Fruit fly (Drosophila melanogaster) whole organism, embryonic: ENCODE results near the gene spel1.
A peak's percentile ranks its signal among the peaks of the same experiment; 100 is the strongest.

Experiments used
- Abd-B ChIP-seq: fragments of 200-800 bp; sonication (Bioruptor generic); optimal IDR thresholded peaks from 2 replicates; lab custom pipeline; 2018; ENCODE audit warnings: missing biosample characterization, mild to moderate bottlenecking, missing genetic modification characterization, moderate library complexity
- Adf1 ChIP-seq: fragments of 200-800 bp; sonication (Bioruptor generic); IDR thresholded peaks from 2 replicates; pipeline ENCODE4 v1.3.6; 2022; ENCODE audit warnings: missing biosample characterization, missing genetic modification characterization
- Antp ChIP-seq: fragments of 200-800 bp; sonication (Bioruptor generic); optimal IDR thresholded peaks from 3 replicates; lab custom pipeline; 2016; ENCODE audit warnings: missing biosample characterization, missing genetic modification characterization
- CG12219 ChIP-seq: fragments of 200-800 bp; sonication (Bioruptor generic); optimal IDR thresholded peaks from 3 replicates; lab custom pipeline; 2018; ENCODE audit warnings: missing biosample characterization, mild to moderate bottlenecking, missing genetic modification characterization
- CG12391 ChIP-seq: fragments of 200-800 bp; sonication (Bioruptor generic); optimal IDR thresholded peaks from 3 replicates; lab custom pipeline; 2018; ENCODE audit warnings: missing biosample characterization, mild to moderate bottlenecking, missing genetic modification characterization, moderate library complexity
- CG12769 ChIP-seq: fragments of 200-800 bp; sonication (Bioruptor generic); optimal IDR thresholded peaks from 2 replicates; lab custom pipeline; 2019; ENCODE audit warnings: missing biosample characterization, mild to moderate bottlenecking, missing genetic modification characterization, moderate library complexity
- CG12942 ChIP-seq: fragments of 200-800 bp; sonication (Bioruptor generic); optimal IDR thresholded peaks from 3 replicates; lab custom pipeline; 2016; ENCODE audit warnings: missing biosample characterization, missing genetic modification characterization
- CG14667 ChIP-seq: fragments of 200-800 bp; sonication (Bioruptor generic); IDR thresholded peaks from 2 replicates; pipeline ENCODE4 v1.3.6; 2022; ENCODE audit warnings: missing biosample characterization, missing genetic modification characterization
- CG1529 ChIP-seq: fragments of 200-800 bp; sonication (Bioruptor generic); optimal IDR thresholded peaks from 3 replicates; lab custom pipeline; 2018; ENCODE audit warnings: missing biosample characterization, missing genetic modification characterization
- CG1602 ChIP-seq: fragments of 200-800 bp; sonication (Bioruptor generic); optimal IDR thresholded peaks from 3 replicates; lab custom pipeline; 2016; ENCODE audit warnings: missing biosample characterization, missing genetic modification characterization
- CG1603 ChIP-seq: fragments of 200-800 bp; sonication (Bioruptor generic); optimal IDR thresholded peaks from 2 replicates; lab custom pipeline; 2019; ENCODE audit warnings: missing biosample characterization, mild to moderate bottlenecking, missing genetic modification characterization, moderate library complexity
- CG2116 ChIP-seq: fragments of 200-800 bp; sonication (Bioruptor generic); optimal IDR thresholded peaks from 3 replicates; lab custom pipeline; 2018; ENCODE audit warnings: missing biosample characterization, mild to moderate bottlenecking, missing genetic modification characterization
- CG2678 ChIP-seq: fragments of 200-800 bp; sonication (Bioruptor generic); optimal IDR thresholded peaks from 3 replicates; lab custom pipeline; 2019; ENCODE audit warnings: missing biosample characterization, mild to moderate bottlenecking, missing genetic modification characterization, moderate library complexity
- CG30020 ChIP-seq: fragments of 200-800 bp; optimal IDR thresholded peaks from 2 replicates; lab custom pipeline; 2019; ENCODE audit warnings: missing biosample characterization, mild to moderate bottlenecking, missing genetic modification characterization, moderate library complexity
- CG32772 ChIP-seq: fragments of 200-800 bp; sonication (Bioruptor generic); IDR thresholded peaks from 2 replicates; pipeline ENCODE4 v1.3.6; 2022; ENCODE audit warnings: missing biosample characterization, missing genetic modification characterization
- CG33557 ChIP-seq: fragments of 200-800 bp; sonication (Bioruptor generic); optimal IDR thresholded peaks from 2 replicates; lab custom pipeline; 2019; ENCODE audit warnings: missing biosample characterization, mild to moderate bottlenecking, missing genetic modification characterization, moderate library complexity
- CG6272 ChIP-seq: fragments of 200-800 bp; sonication (Bioruptor generic); IDR thresholded peaks from 2 replicates; pipeline ENCODE4 v1.3.6; 2022; ENCODE audit warnings: missing biosample characterization, missing genetic modification characterization
- CG7271 ChIP-seq: fragments of 200-800 bp; sonication (Bioruptor generic); optimal IDR thresholded peaks from 2 replicates; lab custom pipeline; 2018; ENCODE audit warnings: missing biosample characterization, mild to moderate bottlenecking, missing genetic modification characterization, moderate library complexity
- CG7357 ChIP-seq: fragments of 200-800 bp; sonication (Bioruptor generic); IDR thresholded peaks from 3 replicates; pipeline ENCODE4 v1.3.6; 2022; ENCODE audit warnings: missing biosample characterization, missing genetic modification characterization
- CG7786 ChIP-seq: fragments of 200-800 bp; sonication (Bioruptor generic); optimal IDR thresholded peaks from 2 replicates; lab custom pipeline; 2016; ENCODE audit warnings: missing biosample characterization, missing genetic modification characterization
- CG8281 ChIP-seq: fragments of 200-800 bp; sonication (Bioruptor generic); optimal IDR thresholded peaks from 2 replicates; lab custom pipeline; 2018; ENCODE audit warnings: missing biosample characterization, mild to moderate bottlenecking, missing genetic modification characterization, moderate library complexity
- CG8359 ChIP-seq: fragments of 200-800 bp; sonication (Bioruptor generic); optimal IDR thresholded peaks from 2 replicates; lab custom pipeline; 2017; ENCODE audit warnings: missing biosample characterization, mild to moderate bottlenecking, missing genetic modification characterization, borderline replicate concordance
- D19A ChIP-seq: fragments of 200-800 bp; optimal IDR thresholded peaks from 3 replicates; lab custom pipeline; 2019; ENCODE audit warnings: missing biosample characterization, mild to moderate bottlenecking, missing genetic modification characterization, moderate library complexity
- Deaf1 ChIP-seq: fragments of 200-800 bp; optimal IDR thresholded peaks from 3 replicates; lab custom pipeline; 2019; ENCODE audit warnings: missing biosample characterization, mild to moderate bottlenecking, missing genetic modification characterization, moderate library complexity
- HmgZ ChIP-seq: fragments of 200-800 bp; sonication (Bioruptor generic); optimal IDR thresholded peaks from 2 replicates; lab custom pipeline; 2018; ENCODE audit warnings: missing biosample characterization, mild to moderate bottlenecking, missing genetic modification characterization
- Lhr ChIP-seq: fragments of 200-800 bp; sonication (Bioruptor generic); optimal IDR thresholded peaks from 3 replicates; lab custom pipeline; 2017; ENCODE audit warnings: mild to moderate bottlenecking, missing biosample characterization, missing genetic modification reagents, missing genetic modification characterization
- Lim3 ChIP-seq: fragments of 200-800 bp; sonication (Bioruptor generic); IDR thresholded peaks from 2 replicates; pipeline ENCODE4 v1.3.6; 2022; ENCODE audit warnings: missing biosample characterization, missing genetic modification characterization
- ac ChIP-seq: fragments of 200-800 bp; sonication (Bioruptor generic); optimal IDR thresholded peaks from 3 replicates; lab custom pipeline; 2017; ENCODE audit warnings: missing biosample characterization, mild to moderate bottlenecking, missing genetic modification characterization
- amos ChIP-seq: fragments of 200-800 bp; sonication (Bioruptor generic); IDR thresholded peaks from 2 replicates; pipeline ENCODE4 v1.3.6; 2022; ENCODE audit warnings: missing biosample characterization, missing genetic modification characterization; ENCODE audit not compliant: partially characterized antibody
- ap ChIP-seq: fragments of 200-800 bp; sonication (Bioruptor generic); IDR thresholded peaks from 2 replicates; pipeline ENCODE4 v1.3.6; 2022; ENCODE audit warnings: missing biosample characterization, missing genetic modification characterization
- cad ChIP-seq: fragments of >200 bp; optimal IDR thresholded peaks from 2 replicates; lab custom pipeline; 2017; ENCODE audit warnings: missing biosample characterization, missing genetic modification characterization
- cas ChIP-seq: fragments of 200-800 bp; sonication (Bioruptor generic); IDR thresholded peaks from 2 replicates; pipeline ENCODE4 v1.3.6; 2022; ENCODE audit warnings: missing biosample characterization, missing genetic modification characterization
- caup ChIP-seq: fragments of 200-800 bp; sonication (Bioruptor generic); optimal IDR thresholded peaks from 3 replicates; lab custom pipeline; 2017; ENCODE audit warnings: missing biosample characterization, mild to moderate bottlenecking, missing genetic modification characterization, moderate library complexity; ENCODE audit not compliant: severe bottlenecking
- chif ChIP-seq, 2 experiments: fragments of 200-800 bp; sonication (Bioruptor generic); optimal IDR thresholded peaks; 3 replicates each; lab custom pipeline; 2016; ENCODE audit warnings: missing biosample characterization in 2 of 2, missing genetic modification characterization in 2 of 2
- gcm ChIP-seq: fragments of 200-800 bp; sonication (Bioruptor generic); optimal IDR thresholded peaks from 2 replicates; lab custom pipeline; 2019; ENCODE audit warnings: missing biosample characterization, mild to moderate bottlenecking, missing genetic modification characterization, moderate library complexity
- gem ChIP-seq: fragments of 200-800 bp; sonication (Bioruptor generic); optimal IDR thresholded peaks from 2 replicates; lab custom pipeline; 2019; ENCODE audit warnings: missing biosample characterization, mild to moderate bottlenecking, missing genetic modification characterization, moderate library complexity
- hkb ChIP-seq, 2 experiments: fragments of 200-800 bp in 1 of 2; fragments of >200 bp in 1 of 2; sonication (Bioruptor generic) in 1 of 2; IDR thresholded peaks in 1 of 2; optimal IDR thresholded peaks in 1 of 2; 2 replicates each; pipeline versions ENCODE4 v1.3.6 to Lab custom; 2017 to 2022; ENCODE audit warnings: missing biosample characterization in 1 of 2, missing genetic modification characterization in 1 of 2
- jing ChIP-seq: fragments of 200-800 bp; sonication (Bioruptor generic); optimal IDR thresholded peaks from 2 replicates; lab custom pipeline; 2018; ENCODE audit warnings: missing biosample characterization, mild to moderate bottlenecking, missing genetic modification characterization
- lab ChIP-seq: fragments of 200-800 bp; sonication (Bioruptor generic); optimal IDR thresholded peaks from 3 replicates; lab custom pipeline; 2017; ENCODE audit warnings: missing biosample characterization, missing genetic modification characterization, mild to moderate bottlenecking, moderate library complexity, missing genetic modification reagents
- lilli ChIP-seq: fragments of 200-800 bp; sonication (Bioruptor generic); optimal IDR thresholded peaks from 3 replicates; lab custom pipeline; 2016; ENCODE audit warnings: missing biosample characterization, missing genetic modification characterization
- nerfin-1 ChIP-seq: fragments of 200-800 bp; sonication (Bioruptor generic); optimal IDR thresholded peaks from 3 replicates; lab custom pipeline; 2019; ENCODE audit warnings: missing biosample characterization, mild to moderate bottlenecking, missing genetic modification characterization, moderate library complexity
- nerfin-2 ChIP-seq: fragments of 200-800 bp; sonication (Bioruptor generic); IDR thresholded peaks from 2 replicates; pipeline ENCODE4 v1.3.6; 2022; ENCODE audit warnings: missing biosample characterization, missing genetic modification characterization; ENCODE audit not compliant: partially characterized antibody
- p53 ChIP-seq: fragments of 200-800 bp; sonication (Bioruptor generic); optimal IDR thresholded peaks from 2 replicates; lab custom pipeline; 2016; ENCODE audit warnings: missing biosample characterization, missing genetic modification characterization
- repo ChIP-seq: fragments of 200-800 bp; sonication (Bioruptor generic); optimal IDR thresholded peaks from 2 replicates; lab custom pipeline; 2016; ENCODE audit warnings: missing biosample characterization, missing genetic modification characterization
- ro ChIP-seq: fragments of 200-800 bp; sonication (Bioruptor generic); IDR thresholded peaks from 2 replicates; pipeline ENCODE4 v1.3.6; 2022; ENCODE audit warnings: missing biosample characterization, missing genetic modification characterization
- salm ChIP-seq: fragments of 200-800 bp; sonication (Bioruptor generic); optimal IDR thresholded peaks from 2 replicates; lab custom pipeline; 2018; ENCODE audit warnings: missing biosample characterization, mild to moderate bottlenecking, missing genetic modification characterization
- unc-4 ChIP-seq: fragments of 200-800 bp; sonication (Bioruptor generic); IDR thresholded peaks from 2 replicates; pipeline ENCODE4 v1.3.6; 2022; ENCODE audit warnings: missing biosample characterization, missing genetic modification characterization; ENCODE audit not compliant: partially characterized antibody
- vfl ChIP-seq: fragments of 200-800 bp; sonication (Bioruptor generic); optimal IDR thresholded peaks from 2 replicates; lab custom pipeline; 2016; ENCODE audit warnings: missing biosample characterization, missing genetic modification characterization
- zfh2 ChIP-seq: fragments of 200-800 bp; sonication (Bioruptor generic); optimal IDR thresholded peaks from 2 replicates; lab custom pipeline; 2016; ENCODE audit warnings: missing biosample characterization, missing genetic modification characterization

Gene spel1

DNA sequence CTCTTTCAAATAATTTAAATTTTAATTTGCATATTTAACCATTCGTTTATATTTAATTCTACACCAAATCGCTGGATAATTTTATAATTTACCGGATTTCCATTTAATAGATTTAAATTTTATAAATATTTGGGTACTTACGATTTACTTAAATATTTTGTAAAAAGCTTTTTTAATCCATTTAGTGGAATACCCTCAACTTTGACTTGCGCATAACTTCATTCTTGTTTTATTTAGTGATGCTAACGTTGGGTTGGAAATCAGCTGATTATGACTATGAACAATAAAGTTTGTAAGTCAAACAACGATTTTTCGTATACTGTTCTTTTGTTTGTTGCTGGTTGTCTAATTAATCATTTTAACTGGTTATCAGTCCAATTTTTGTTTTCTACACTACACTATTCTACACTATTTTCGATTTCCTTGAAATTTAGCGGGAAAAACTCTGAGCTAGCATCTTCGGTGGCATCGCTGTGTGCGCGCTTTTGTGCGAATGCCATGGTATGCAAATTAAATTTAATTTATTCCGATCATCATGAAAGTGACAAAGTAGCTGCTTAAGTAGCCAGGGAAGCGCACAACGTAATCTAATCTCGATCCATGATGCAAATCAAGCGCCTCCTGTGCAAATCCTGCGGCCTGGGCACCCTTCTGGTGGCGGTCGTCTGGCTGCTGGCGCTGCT lies 2.9 kb upstream of the spel1 start, which contains the start of gene Pgant35A (continued):
- TF ChIP-seq caup (GFP tag; lab: Kevin White, UChicago) (no peak), HmgZ (tag; lab: Kevin White, UChicago) (peak; percentile 46), CG7271 (tag; lab: Kevin White, UChicago) (no peak), nerfin-1 (no peak), amos (GFP tag; lab: Robert Waterston, UW) (no peak), gem (peak; percentile 69), CG2116 (GFP tag; lab: Kevin White, UChicago) (no peak), CG12391 (peak; percentile 71), Adf1 (no peak), CG14667 (GFP tag; lab: Robert Waterston, UW) (no peak), CG7357 (GFP tag; lab: Robert Waterston, UW) (no peak), CG8359 (GFP tag; lab: Kevin White, UChicago) (no peak), nerfin-2 (GFP tag; lab: Robert Waterston, UW) (no peak), hkb (optimal IDR thresholded peaks at IDR 0.05; lab: Kevin White, UChicago) (peak; percentile 9), hkb (GFP tag; IDR thresholded peaks at IDR 0.05; lab: Robert Waterston, UW) (no peak), CG1603 (peak; percentile 56), ro (no peak), zfh2 (GFP tag; lab: Kevin White, UChicago) (peak; percentile 48), Abd-B (peak; percentile 29), lilli (GFP tag; lab: Kevin White, UChicago) (peak; percentile 49), CG1602 (GFP tag; lab: Kevin White, UChicago) (no peak), Antp (GFP tag; lab: Kevin White, UChicago) (no peak), cad (GFP tag; lab: Kevin White, UChicago) (no peak), CG12219 (GFP tag; lab: Kevin White, UChicago) (no peak), jing (no peak), p53 (GFP tag; lab: Kevin White, UChicago) (no peak), Lim3 (GFP tag; lab: Robert Waterston, UW) (no peak), gcm (GFP tag; lab: Kevin White, UChicago) (peak; percentile 56), D19A (tag; lab: Kevin White, UChicago) (peak; percentile 46), CG1529 (GFP tag; lab: Kevin White, UChicago) (no peak), ac (no peak), cas (GFP tag; lab: Robert Waterston, UW) (no peak), Lhr (GFP tag; lab: Kevin White, UChicago) (peak; percentile 7), vfl (GFP tag; lab: Kevin White, UChicago) (peak; percentile 8), repo (GFP tag; lab: Kevin White, UChicago) (no peak), CG32772 (GFP tag; lab: Robert Waterston, UW) (no peak), CG8281 (tag; lab: Kevin White, UChicago) (no peak), CG6272 (no peak), CG12942 (GFP tag; lab: Kevin White, UChicago) (no peak), ap (GFP tag; lab: Robert Waterston, UW) (no peak), CG7786 (peak; percentile 50), lab (GFP tag; lab: Kevin White, UChicago) (no peak), CG12769 (tag; lab: Kevin White, UChicago) (peak; percentile 24), CG33557 (GFP tag; lab: Kevin White, UChicago) (no peak), chif (GFP tag; optimal IDR thresholded peaks at IDR 0.05; lab: Kevin White, UChicago) (peak in 1 of 2 experiments; percentile 28), salm (tag; lab: Kevin White, UChicago) (no peak), unc-4 (GFP tag; lab: Robert Waterston, UW) (no peak), CG2678 (tag; lab: Kevin White, UChicago) (peak; percentile 61), CG30020 (peak; percentile 60), Deaf1 (no peak)
